Fruit fly (Drosophila melanogaster) S2 (cell line): ENCODE data around the gene CG6324.

ENCODE experiments used
- CG8478 ChIP-seq: fragments of >200 bp; optimal IDR thresholded peaks from 2 replicates; lab custom pipeline; 2018
- CTCF ChIP-seq, 2 experiments: fragments of >200 bp; optimal IDR thresholded peaks; 2 replicates each; lab custom pipeline; 2018

The CG6324 gene

dm6 chrX:15522426-15523153 lies 46.7 kb downstream of the CG6324 start:
- TF ChIP-seq CTCF (optimal IDR thresholded peaks at IDR 0.05; lab: Kevin White, UChicago) (no peak), CG8478 (lab: Kevin White, UChicago) (no peak)

dm6 chrX:15529197-15529596 lies 53.3 kb downstream of the CG6324 start:
- no peak for TF ChIP-seq CG8478 (lab: Kevin White, UChicago)
- no peak for TF ChIP-seq CTCF (optimal IDR thresholded peaks at IDR 0.05; lab: Kevin White, UChicago)

- TF ChIP-seq CG8478 (lab: Kevin White, UChicago), result no peak
- TF ChIP-seq CTCF (optimal IDR thresholded peaks at IDR 0.05; lab: Kevin White, UChicago), result no peak
Measured at dm6 chrX:15529958-15530357, 54.1 kb downstream of the CG6324 start.

- TF ChIP-seq CG8478 (lab: Kevin White, UChicago) (no peak), CTCF (optimal IDR thresholded peaks at IDR 0.05; lab: Kevin White, UChicago) (no peak)
Measured at dm6 chrX:15530369-15530768, 54.5 kb downstream of the CG6324 start.
